Fruit fly (Drosophila melanogaster) ovary, adult (tissue): ENCODE data around the gene CG18178.
A peak's percentile ranks its signal among the peaks of the same experiment; 100 is the strongest.

Experiments
- CG17801 ChIP-seq: fragments of 200-800 bp; optimal IDR thresholded peaks from 2 replicates; lab custom pipeline; 2019; ENCODE audit warnings: missing biosample characterization, mild to moderate bottlenecking, missing genetic modification characterization, moderate library complexity; ENCODE audit not compliant: partially characterized antibody

CG18178 gene

DNA sequence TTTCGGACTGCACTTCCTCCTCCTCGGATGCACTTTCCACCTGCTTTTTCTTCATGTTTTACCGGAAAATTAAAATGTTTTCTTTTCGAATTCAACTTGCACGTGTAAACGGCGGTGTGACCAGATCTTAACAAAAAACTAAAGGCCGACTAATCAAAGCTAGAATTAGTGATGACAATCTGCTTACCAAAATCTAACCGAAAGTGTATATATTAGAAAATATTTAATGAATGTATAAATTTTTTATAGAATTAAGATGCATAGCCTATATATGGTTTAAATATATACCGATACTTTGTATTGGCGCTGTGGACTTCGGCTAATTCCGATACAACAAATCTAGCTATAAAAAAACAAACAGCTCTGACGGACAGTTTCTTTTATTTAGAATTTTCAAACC is at the start of gene CG18178, which contains the start of gene CG14174:
TSS of gene CG18178 (minus strand) at position 216 of the 400 bp plus-strand sequence.
TSS of gene CG14174 (plus strand) at position 400 of the 400 bp plus-strand sequence.
- TF ChIP-seq CG17801 (GFP tag; lab: Kevin White, UChicago), result peak; percentile 78

DNA sequence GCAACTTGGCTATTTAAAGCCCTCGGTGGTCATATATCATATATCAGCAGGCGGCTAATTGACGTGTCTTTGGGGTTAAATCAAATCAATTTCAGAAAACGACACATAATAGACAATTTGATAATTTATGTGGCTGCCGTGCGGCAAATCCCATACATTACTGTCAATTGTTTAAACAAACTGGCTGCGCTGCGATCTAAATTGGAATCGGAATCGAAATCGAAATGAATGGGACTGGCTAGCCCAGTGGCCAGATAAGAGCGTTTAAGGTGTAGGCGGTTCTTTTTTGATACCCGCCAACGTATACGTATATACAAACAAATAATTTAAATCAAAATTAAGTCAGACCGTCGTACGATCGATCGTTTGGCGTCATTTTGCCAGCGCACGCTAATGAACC is 49.4 kb upstream of the CG18178 start:
- TF ChIP-seq CG17801 (GFP tag; lab: Kevin White, UChicago), result no peak

DNA sequence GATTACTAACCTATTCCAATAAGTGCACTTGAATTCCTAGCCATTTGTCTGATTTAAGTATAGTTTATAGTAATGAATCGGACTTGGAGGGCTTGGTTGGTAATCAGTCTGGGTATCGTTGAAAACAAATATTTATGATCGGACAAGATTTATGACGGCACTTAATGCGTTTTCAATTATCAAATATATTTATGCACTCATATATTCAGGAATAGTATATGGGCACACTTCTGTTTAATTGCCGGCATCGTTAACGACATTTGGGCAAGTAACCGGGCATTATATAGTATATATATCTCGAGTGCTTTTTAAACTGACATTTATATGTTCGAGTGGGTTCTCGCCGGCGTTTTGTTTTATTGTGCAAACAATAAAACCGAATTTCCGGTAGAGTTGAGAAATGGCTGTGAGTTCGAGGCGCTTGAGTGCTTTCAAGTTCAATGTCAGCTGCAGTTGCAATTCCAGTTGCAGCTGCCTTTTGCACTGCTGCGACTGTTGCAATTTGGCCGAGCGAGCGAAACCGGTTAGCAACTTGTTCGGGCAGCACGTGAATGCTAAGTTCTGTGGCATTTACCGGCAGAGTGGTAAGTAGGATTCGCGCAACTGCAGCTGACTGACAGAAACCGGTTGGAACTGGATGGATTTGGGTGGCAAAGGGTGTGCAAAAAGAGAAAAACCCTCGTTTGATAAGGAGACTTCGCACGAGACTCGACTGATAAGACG is 48.9 kb upstream of the CG18178 start:
- no peak for TF ChIP-seq CG17801 (GFP tag; lab: Kevin White, UChicago)

DNA sequence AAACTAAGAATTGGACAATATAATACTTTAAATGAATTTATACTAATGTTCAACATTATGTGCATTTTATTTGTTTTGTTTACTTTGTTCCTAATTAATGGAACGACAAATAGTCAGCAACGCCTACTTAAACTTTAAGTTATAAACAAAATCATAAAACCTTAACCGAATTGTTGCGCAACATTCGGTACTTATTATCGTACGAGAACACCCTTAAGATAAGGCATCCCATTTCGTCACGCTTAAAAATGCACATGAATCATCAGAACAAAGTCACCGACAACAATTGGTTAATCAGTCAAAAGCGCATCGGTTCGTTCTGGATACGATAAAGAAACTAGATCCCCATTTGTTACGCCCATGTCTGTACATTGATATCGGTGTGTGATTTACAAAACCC is 47.4 kb upstream of the CG18178 start:
- TF ChIP-seq CG17801 (GFP tag; lab: Kevin White, UChicago), result no peak

DNA sequence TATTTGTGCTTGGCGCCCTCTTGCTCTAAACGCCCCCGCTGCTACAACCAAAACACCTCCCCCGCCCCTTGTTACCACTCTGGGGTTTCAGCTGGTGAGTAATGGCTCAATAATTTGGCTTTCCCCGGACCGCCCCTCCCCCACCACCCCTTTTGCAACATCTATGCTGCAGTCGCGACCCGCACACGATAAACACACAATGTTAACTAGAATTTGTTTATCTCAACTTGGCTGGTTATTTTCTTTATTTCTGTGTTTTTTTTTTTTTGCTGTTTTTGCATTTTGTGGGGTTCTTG is 46.7 kb upstream of the CG18178 start:
- TF ChIP-seq CG17801 (GFP tag; lab: Kevin White, UChicago), result no peak

DNA sequence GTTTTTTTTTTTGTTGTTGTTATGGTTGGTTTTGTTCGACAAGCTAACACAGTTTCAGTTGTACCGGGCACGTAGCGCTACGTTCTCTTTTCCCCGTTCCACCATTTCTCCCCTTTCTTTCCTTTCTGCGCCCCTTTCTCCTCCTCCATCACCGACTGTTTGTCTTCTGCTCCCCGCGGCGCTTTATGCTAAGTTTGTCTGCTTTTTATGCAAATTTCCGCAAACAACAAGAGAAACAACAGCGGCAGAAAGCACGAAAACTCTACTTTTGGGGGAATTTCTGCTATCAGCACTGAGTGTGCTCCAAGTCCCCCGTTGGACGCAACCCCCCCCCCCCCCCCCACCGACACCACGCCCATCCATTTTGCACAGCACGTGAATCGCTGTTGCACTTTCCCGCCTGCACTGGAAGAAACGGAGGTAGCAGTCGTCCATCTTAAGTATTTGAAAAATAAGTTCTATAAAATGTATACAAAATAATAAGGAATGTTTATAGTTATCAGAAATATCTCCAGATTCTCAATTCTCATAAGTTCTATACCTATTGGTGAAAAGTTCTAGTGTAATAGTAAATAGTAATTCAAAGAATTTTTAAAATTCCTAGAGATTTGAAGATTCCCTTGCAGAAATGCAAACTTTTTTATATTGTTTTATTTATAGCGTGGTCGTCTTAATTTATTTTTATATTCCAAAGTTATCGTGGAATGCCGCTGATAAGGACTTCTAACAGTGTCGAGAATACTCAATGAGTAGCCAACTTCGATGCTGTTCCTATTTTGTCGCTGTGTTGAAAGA is 46.2 kb upstream of the CG18178 start:
- TF ChIP-seq CG17801 (GFP tag; lab: Kevin White, UChicago), result no peak

DNA sequence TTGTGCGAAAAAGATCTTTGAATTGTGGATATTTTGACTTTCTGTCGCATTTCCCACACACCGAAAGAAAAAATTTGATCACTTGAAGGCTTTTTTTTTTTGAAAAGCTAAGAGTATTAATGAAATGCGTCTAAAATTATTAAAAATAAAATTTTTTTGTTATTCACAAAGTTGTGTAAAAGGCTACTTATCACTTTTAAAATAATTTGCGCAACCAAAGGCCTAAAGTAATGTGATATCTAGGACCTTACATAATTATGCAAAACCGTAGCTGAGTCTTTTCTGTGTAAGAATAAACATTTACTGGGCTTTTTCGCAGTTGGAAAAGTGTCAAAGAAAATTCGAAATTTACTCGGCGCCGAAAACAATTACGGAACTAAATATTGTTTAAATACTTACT is 45.4 kb upstream of the CG18178 start:
- no peak for TF ChIP-seq CG17801 (GFP tag; lab: Kevin White, UChicago)

DNA sequence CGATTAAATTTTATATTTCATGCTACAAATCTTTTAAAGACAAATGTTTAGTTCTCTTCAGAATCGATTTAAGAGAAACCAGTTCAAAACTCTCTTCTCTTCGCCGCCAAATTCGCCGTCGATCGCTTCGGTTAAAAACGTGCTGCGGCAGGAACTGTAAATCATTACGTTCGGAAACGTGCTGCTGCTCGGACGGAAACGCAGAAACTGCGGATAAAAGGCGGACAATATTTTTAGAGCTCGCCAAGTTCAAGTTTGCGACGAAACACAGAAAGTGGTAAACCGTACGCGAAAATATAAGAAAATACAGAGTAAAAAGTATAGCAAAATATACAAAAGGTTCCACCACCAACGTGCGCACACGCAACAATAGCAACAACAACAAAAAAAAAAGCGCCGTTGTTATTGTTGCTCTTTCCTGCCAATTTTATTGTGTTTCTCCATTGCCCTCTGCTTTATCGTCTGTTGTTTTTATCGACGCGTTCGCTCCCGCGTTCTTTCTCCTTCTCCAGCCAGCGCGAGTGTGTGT is 44.5 kb upstream of the CG18178 start, which contains the start of gene Ae2:
TSS of gene Ae2 (plus strand) at position 156 of the 529 bp plus-strand sequence.
- peak; percentile 64 for TF ChIP-seq CG17801 (GFP tag; lab: Kevin White, UChicago)

DNA sequence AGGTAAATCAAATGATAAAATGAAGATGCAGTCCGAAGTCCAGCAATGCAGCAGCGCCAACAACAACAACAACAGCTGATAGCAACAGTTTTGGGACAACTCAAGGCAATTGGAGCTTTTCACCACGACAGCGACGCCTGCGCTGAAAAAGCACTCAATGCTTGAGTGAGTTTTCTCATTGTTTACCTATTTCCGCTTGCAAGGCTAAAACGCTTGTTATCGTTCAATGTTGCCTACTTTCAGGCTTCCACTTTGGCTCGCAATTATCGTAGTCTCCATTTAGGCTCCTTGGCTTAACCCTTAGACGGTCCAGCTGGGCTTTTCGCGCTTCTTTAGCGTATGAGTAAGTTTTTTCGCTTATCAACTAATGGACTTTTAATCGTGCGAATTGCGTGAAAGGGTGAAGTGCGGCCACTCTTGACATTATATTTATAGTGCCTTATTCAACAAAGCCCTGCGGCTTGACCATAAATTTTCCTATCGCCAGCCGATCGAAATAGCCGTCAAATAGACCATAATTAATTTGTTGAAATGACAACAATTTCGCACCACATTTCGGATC is 43.2 kb upstream of the CG18178 start:
- TF ChIP-seq CG17801 (GFP tag; lab: Kevin White, UChicago), result no peak

DNA sequence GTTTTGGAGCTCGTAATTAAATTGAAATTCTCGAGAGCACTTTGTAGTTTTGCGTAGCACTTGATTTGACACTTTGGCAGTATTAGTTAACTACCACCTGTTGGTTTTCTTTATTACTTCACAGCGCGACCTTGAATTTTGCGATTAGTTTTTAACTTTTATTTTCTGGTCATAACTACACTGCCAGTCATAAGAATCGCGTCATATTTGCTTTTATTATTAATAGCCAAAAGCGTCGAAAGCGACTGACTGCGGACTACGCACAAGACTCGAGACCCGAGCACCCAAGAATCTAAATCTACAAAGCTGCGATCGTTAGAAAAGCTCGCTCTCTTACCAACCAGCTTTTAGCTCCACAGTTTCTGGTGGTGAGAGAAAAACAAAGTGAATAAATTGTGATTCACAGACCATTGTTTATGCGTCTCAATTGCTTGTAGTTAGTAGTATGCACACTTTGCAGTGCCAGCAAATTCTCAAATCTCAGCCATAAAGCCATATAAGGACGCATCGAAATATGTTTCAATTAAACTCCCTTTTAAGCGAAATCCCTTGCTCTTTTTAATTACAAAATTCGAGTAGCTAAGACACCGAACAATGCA is 41.3 kb upstream of the CG18178 start, which contains the start of gene CG42268:
TSS of gene CG42268 (minus strand) at position 245 of the 599 bp plus-strand sequence.
- TF ChIP-seq CG17801 (GFP tag; lab: Kevin White, UChicago), result peak; percentile 8

DNA sequence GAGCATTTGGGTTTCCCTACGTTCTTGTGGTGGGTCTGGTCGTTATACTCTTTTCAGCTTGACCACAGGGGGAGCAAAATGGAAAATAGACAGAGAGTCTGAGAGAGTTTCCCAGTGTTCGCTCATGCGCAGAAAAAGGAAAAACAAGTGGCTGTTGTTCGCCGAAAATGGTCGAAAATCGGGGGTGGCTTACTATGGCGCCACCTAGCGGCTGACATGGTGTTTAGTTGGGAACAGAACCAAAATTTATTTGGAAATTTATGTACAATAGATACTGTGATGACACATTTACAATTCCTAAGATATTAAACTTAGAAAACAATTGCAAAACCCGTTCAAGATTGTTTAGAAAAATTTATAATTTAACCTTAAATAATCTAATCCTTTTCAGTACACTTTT is 32.7 kb upstream of the CG18178 start:
- no peak for TF ChIP-seq CG17801 (GFP tag; lab: Kevin White, UChicago)

DNA sequence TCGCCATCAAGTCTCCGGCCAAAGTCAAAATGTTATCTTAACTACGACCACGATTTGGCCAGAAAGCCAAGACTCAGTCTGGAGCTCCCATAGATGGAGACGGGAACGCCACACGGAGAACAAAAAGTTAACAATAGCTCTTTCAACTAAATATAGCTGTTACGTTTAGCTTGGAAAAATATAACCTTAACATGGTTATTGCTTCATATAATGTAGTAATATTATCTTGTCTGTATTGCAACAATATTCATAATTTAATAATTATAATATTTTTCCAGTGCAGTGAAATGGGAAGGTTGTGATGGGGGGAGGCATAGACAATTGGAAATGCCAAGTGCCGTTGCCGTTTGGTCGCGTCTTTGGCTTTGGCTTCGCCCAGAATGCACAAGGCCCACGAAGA is 26.4 kb upstream of the CG18178 start:
- TF ChIP-seq CG17801 (GFP tag; lab: Kevin White, UChicago), result no peak

DNA sequence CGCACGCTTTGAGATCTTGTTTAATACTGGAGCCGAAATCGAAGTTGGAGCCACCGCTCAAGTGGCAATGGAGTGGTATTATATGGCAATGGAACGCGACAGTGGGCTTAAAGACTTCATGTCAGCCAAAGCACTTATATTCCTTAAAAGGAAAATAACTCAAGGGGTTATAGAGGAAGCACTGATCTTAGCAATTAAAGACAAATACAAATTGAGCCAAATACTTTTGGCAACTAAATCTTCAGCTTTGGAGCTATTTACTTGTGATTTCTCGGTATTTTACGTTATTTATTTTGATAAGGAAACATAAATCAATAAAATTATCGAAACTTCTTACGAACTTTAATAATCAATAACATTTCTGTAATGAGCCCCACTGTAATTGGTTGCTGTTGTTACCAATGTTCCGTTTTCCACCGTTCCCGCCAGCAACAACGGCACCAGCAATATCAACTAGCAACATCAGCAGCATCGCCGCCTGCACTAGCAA is 25.2 kb upstream of the CG18178 start:
- peak; percentile 89 for TF ChIP-seq CG17801 (GFP tag; lab: Kevin White, UChicago)

DNA sequence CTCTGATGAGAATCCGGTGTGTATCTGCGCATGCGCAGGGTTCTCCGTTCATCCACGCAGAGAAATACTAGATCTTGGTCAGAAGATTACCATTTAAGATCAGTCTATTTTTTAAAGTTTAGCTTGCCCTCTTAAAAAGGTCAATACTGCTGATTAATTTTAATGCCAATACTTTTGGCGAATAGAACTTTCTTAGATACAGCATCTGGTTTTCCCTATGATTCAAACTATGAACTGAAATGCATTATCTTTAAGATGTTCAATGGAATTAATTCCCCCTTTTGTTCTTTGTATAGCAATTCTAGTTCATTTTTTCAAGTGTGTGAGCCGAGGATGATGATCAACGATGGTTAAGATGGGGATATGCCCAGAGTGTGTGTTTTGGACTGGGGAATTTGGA is 23.4 kb upstream of the CG18178 start:
- TF ChIP-seq CG17801 (GFP tag; lab: Kevin White, UChicago), result no peak

DNA sequence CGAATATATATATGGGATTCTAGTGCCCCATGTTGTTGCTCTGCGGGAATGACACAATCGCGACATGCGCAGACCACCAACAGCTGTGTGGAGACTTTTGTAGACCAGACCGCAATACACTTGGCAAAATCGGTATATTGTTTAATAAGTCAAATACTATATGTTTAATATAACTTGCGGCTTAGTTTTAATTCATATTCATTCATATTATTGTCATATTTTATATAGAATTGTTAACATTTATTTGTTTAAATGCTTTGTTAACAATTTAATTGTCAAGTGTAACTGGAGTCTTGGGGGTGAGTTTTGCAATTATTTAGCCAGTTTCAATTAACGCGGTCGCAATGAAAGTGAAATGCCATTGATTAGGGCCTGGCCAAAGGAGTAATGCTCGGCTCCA is 20.7 kb upstream of the CG18178 start:
- TF ChIP-seq CG17801 (GFP tag; lab: Kevin White, UChicago), result no peak
